Worm (Caenorhabditis elegans): ENCODE results near the gene D1046.2.

ce11 chrIV:8926511-8926910, 644 bp upstream of the D1046.2 start:
- no peak for TF ChIP-seq aly-2 (tag; optimal IDR thresholded peaks at IDR 0.05)
- TF ChIP-seq ZK546.5 (tag; optimal IDR thresholded peaks at IDR 0.05): no peak
- TF ChIP-seq nhr-25 (tag; optimal IDR thresholded peaks at IDR 0.05): no peak
